Fruit fly (Drosophila melanogaster) whole organism, embryonic: ENCODE measurements around the gene Scox.

ENCODE experiments used
- Blimp-1 ChIP-seq: fragments of 200-800 bp; sonication (Bioruptor generic); optimal IDR thresholded peaks from 3 replicates; lab custom pipeline; 2018; ENCODE audit warnings: missing biosample characterization, missing genetic modification characterization, mild to moderate bottlenecking, moderate library complexity, missing genetic modification reagents
- C15 ChIP-seq: fragments of 200-800 bp; sonication (Bioruptor generic); IDR thresholded peaks from 3 replicates; pipeline ENCODE4 v1.3.6; 2022; ENCODE audit warnings: missing biosample characterization, missing genetic modification characterization
- CG10462 ChIP-seq: fragments of 200-800 bp; sonication (Bioruptor generic); optimal IDR thresholded peaks from 2 replicates; lab custom pipeline; 2016; ENCODE audit warnings: missing biosample characterization, missing genetic modification characterization
- CG17186 ChIP-seq: fragments of 200-800 bp; sonication (Bioruptor generic); optimal IDR thresholded peaks from 3 replicates; lab custom pipeline; 2017; ENCODE audit warnings: missing biosample characterization, missing genetic modification reagents, missing genetic modification characterization
- CG17829 ChIP-seq: fragments of 200-800 bp; optimal IDR thresholded peaks from 2 replicates; lab custom pipeline; 2019; ENCODE audit warnings: missing biosample characterization, mild to moderate bottlenecking, missing genetic modification characterization, moderate library complexity
- CG30403 ChIP-seq: fragments of 200-800 bp; sonication (Bioruptor generic); optimal IDR thresholded peaks from 3 replicates; lab custom pipeline; 2016; ENCODE audit warnings: missing biosample characterization, missing genetic modification characterization
- CG3163 ChIP-seq: fragments of 200-800 bp; sonication (Bioruptor generic); optimal IDR thresholded peaks from 3 replicates; lab custom pipeline; 2016; ENCODE audit warnings: missing biosample characterization, missing genetic modification characterization
- CG3407 ChIP-seq: fragments of 200-800 bp; sonication (Bioruptor generic); optimal IDR thresholded peaks from 2 replicates; lab custom pipeline; 2018; ENCODE audit warnings: missing biosample characterization, mild to moderate bottlenecking, missing genetic modification characterization
- CG4328 ChIP-seq: fragments of 200-800 bp; sonication (Bioruptor generic); optimal IDR thresholded peaks from 3 replicates; lab custom pipeline; 2017; ENCODE audit warnings: missing biosample characterization, missing genetic modification reagents, missing genetic modification characterization
- CG5245 ChIP-seq: fragments of 200-800 bp; sonication (Bioruptor generic); optimal IDR thresholded peaks from 3 replicates; lab custom pipeline; 2016; ENCODE audit warnings: missing biosample characterization, missing genetic modification characterization
- CG6254 ChIP-seq: fragments of 200-800 bp; sonication (Bioruptor generic); optimal IDR thresholded peaks from 3 replicates; lab custom pipeline; 2017; ENCODE audit warnings: mild to moderate bottlenecking, missing biosample characterization, missing genetic modification reagents, missing genetic modification characterization
- CG6765 ChIP-seq: fragments of 200-800 bp; sonication (Bioruptor generic); optimal IDR thresholded peaks from 3 replicates; lab custom pipeline; 2017; ENCODE audit warnings: missing biosample characterization, mild to moderate bottlenecking, missing genetic modification characterization
- CG7745 ChIP-seq: fragments of 200-800 bp; sonication (Bioruptor generic); optimal IDR thresholded peaks from 2 replicates; lab custom pipeline; 2018; ENCODE audit warnings: missing biosample characterization, mild to moderate bottlenecking, missing genetic modification characterization, moderate library complexity
- CG7928 ChIP-seq: fragments of 200-800 bp; sonication (Bioruptor generic); optimal IDR thresholded peaks from 2 replicates; lab custom pipeline; 2017; ENCODE audit warnings: missing biosample characterization, mild to moderate bottlenecking, missing genetic modification characterization
- CG9932 ChIP-seq: fragments of 200-800 bp; sonication (Bioruptor generic); IDR thresholded peaks from 2 replicates; pipeline ENCODE4 v1.3.6; 2022; ENCODE audit warnings: missing biosample characterization, missing genetic modification characterization
- D19B ChIP-seq: fragments of 200-800 bp; sonication (Bioruptor generic); optimal IDR thresholded peaks from 2 replicates; lab custom pipeline; 2017; ENCODE audit warnings: missing biosample characterization, mild to moderate bottlenecking, missing genetic modification characterization
- Dll ChIP-seq: fragments of 200-800 bp; sonication (Bioruptor generic); IDR thresholded peaks from 4 replicates; pipeline ENCODE4 v1.3.6; 2022; ENCODE audit warnings: missing biosample characterization, missing genetic modification characterization; ENCODE audit not compliant: partially characterized antibody
- Doc2 ChIP-seq: fragments of 200-800 bp; sonication (Bioruptor generic); IDR thresholded peaks from 2 replicates; pipeline ENCODE4 v1.3.6; 2022; ENCODE audit warnings: missing biosample characterization, missing genetic modification characterization
- Dp ChIP-seq: fragments of 200-800 bp; sonication (Bioruptor generic); optimal IDR thresholded peaks from 2 replicates; lab custom pipeline; 2018; ENCODE audit warnings: missing biosample characterization, mild to moderate bottlenecking, missing genetic modification characterization, moderate library complexity
- Ets97D ChIP-seq: fragments of 200-800 bp; sonication (Bioruptor generic); optimal IDR thresholded peaks from 3 replicates; lab custom pipeline; 2016; ENCODE audit warnings: missing biosample characterization, missing genetic modification characterization
- Gug ChIP-seq: fragments of 200-800 bp; sonication (Bioruptor generic); IDR thresholded peaks from 4 replicates; pipeline ENCODE4 v1.3.6; 2022; ENCODE audit warnings: missing biosample characterization, missing genetic modification characterization
- Hmr ChIP-seq: fragments of 200-800 bp; sonication (Bioruptor generic); optimal IDR thresholded peaks from 3 replicates; lab custom pipeline; 2017; ENCODE audit warnings: mild to moderate bottlenecking, missing biosample characterization, missing genetic modification reagents, missing genetic modification characterization
- NFAT ChIP-seq: fragments of 200-800 bp; sonication (Bioruptor generic); IDR thresholded peaks from 2 replicates; pipeline ENCODE4 v1.3.6; 2022; ENCODE audit warnings: missing biosample characterization, missing genetic modification characterization
- Sox100B ChIP-seq: fragments of 200-800 bp; sonication (Bioruptor generic); optimal IDR thresholded peaks from 3 replicates; lab custom pipeline; 2018; ENCODE audit warnings: missing biosample characterization, mild to moderate bottlenecking, missing genetic modification characterization
- Xbp1 ChIP-seq: fragments of 200-800 bp; sonication (Bioruptor generic); optimal IDR thresholded peaks from 3 replicates; lab custom pipeline; 2016; ENCODE audit warnings: missing biosample characterization, mild to moderate bottlenecking, missing genetic modification characterization
- ab ChIP-seq: fragments of 200-800 bp; sonication (Bioruptor generic); optimal IDR thresholded peaks from 2 replicates; lab custom pipeline; 2016; ENCODE audit warnings: missing biosample characterization, missing genetic modification characterization
- ac ChIP-seq: fragments of 200-800 bp; sonication (Bioruptor generic); optimal IDR thresholded peaks from 3 replicates; lab custom pipeline; 2017; ENCODE audit warnings: missing biosample characterization, mild to moderate bottlenecking, missing genetic modification characterization
- amos ChIP-seq: fragments of 200-800 bp; sonication (Bioruptor generic); IDR thresholded peaks from 2 replicates; pipeline ENCODE4 v1.3.6; 2022; ENCODE audit warnings: missing biosample characterization, missing genetic modification characterization; ENCODE audit not compliant: partially characterized antibody
- bbx ChIP-seq: fragments of 200-800 bp; sonication (Bioruptor generic); IDR thresholded peaks from 2 replicates; pipeline ENCODE4 v1.3.6; 2022; ENCODE audit warnings: missing biosample characterization, missing genetic modification characterization; ENCODE audit not compliant: partially characterized antibody
- btn ChIP-seq: fragments of 200-800 bp; sonication (Bioruptor generic); optimal IDR thresholded peaks from 2 replicates; lab custom pipeline; 2016; ENCODE audit warnings: missing biosample characterization, missing genetic modification characterization
- ems ChIP-seq: fragments of 200-800 bp; sonication (Bioruptor generic); optimal IDR thresholded peaks from 3 replicates; lab custom pipeline; 2016; ENCODE audit warnings: missing biosample characterization, missing genetic modification characterization
- fu2 ChIP-seq: fragments of 200-800 bp; sonication (Bioruptor generic); optimal IDR thresholded peaks from 2 replicates; lab custom pipeline; 2016; ENCODE audit warnings: missing biosample characterization, missing genetic modification characterization
- gem ChIP-seq: fragments of 200-800 bp; sonication (Bioruptor generic); optimal IDR thresholded peaks from 2 replicates; lab custom pipeline; 2019; ENCODE audit warnings: missing biosample characterization, mild to moderate bottlenecking, missing genetic modification characterization, moderate library complexity
- gro ChIP-seq: fragments of 200-800 bp; sonication (Bioruptor generic); optimal IDR thresholded peaks from 2 replicates; lab custom pipeline; 2016; ENCODE audit warnings: missing biosample characterization, missing genetic modification characterization
- gsb-n ChIP-seq: fragments of 200-800 bp; sonication (Bioruptor generic); optimal IDR thresholded peaks from 3 replicates; lab custom pipeline; 2018; ENCODE audit warnings: missing biosample characterization, mild to moderate bottlenecking, missing genetic modification characterization
- jigr1 ChIP-seq: fragments of 200-800 bp; sonication (Bioruptor generic); IDR thresholded peaks from 3 replicates; pipeline ENCODE4 v1.3.6; 2022; ENCODE audit warnings: missing biosample characterization, missing genetic modification characterization
- lbe ChIP-seq: fragments of 200-800 bp; sonication (Bioruptor generic); optimal IDR thresholded peaks from 2 replicates; lab custom pipeline; 2016; ENCODE audit warnings: missing biosample characterization, mild to moderate bottlenecking, missing genetic modification characterization
- nerfin-1 ChIP-seq: fragments of 200-800 bp; sonication (Bioruptor generic); optimal IDR thresholded peaks from 3 replicates; lab custom pipeline; 2019; ENCODE audit warnings: missing biosample characterization, mild to moderate bottlenecking, missing genetic modification characterization, moderate library complexity
- nerfin-2 ChIP-seq: fragments of 200-800 bp; sonication (Bioruptor generic); IDR thresholded peaks from 2 replicates; pipeline ENCODE4 v1.3.6; 2022; ENCODE audit warnings: missing biosample characterization, missing genetic modification characterization; ENCODE audit not compliant: partially characterized antibody
- oc ChIP-seq: fragments of 200-800 bp; sonication (Bioruptor generic); optimal IDR thresholded peaks from 2 replicates; lab custom pipeline; 2018; ENCODE audit warnings: missing biosample characterization, mild to moderate bottlenecking, missing genetic modification characterization, moderate library complexity
- pb ChIP-seq: fragments of 200-800 bp; sonication (Bioruptor generic); optimal IDR thresholded peaks from 3 replicates; lab custom pipeline; 2016; ENCODE audit warnings: missing biosample characterization, missing genetic modification characterization
- pfk ChIP-seq: fragments of 200-800 bp; sonication (Bioruptor generic); optimal IDR thresholded peaks from 2 replicates; lab custom pipeline; 2018; ENCODE audit warnings: missing biosample characterization, mild to moderate bottlenecking, missing genetic modification characterization, moderate library complexity
- pnt ChIP-seq: fragments of 200-800 bp; sonication (Bioruptor generic); optimal IDR thresholded peaks from 3 replicates; lab custom pipeline; 2016; ENCODE audit warnings: missing biosample characterization, missing genetic modification characterization
- pum ChIP-seq: fragments of 200-800 bp; sonication (Bioruptor generic); optimal IDR thresholded peaks from 2 replicates; lab custom pipeline; 2016; ENCODE audit warnings: missing biosample characterization, missing genetic modification characterization
- pzg ChIP-seq: fragments of 200-800 bp; sonication (Bioruptor generic); optimal IDR thresholded peaks from 3 replicates; lab custom pipeline; 2018; ENCODE audit warnings: missing biosample characterization, mild to moderate bottlenecking, missing genetic modification characterization, moderate library complexity
- repo ChIP-seq: fragments of 200-800 bp; sonication (Bioruptor generic); optimal IDR thresholded peaks from 2 replicates; lab custom pipeline; 2016; ENCODE audit warnings: missing biosample characterization, missing genetic modification characterization
- row ChIP-seq: fragments of 200-800 bp; sonication (Bioruptor generic); IDR thresholded peaks from 3 replicates; pipeline ENCODE4 v1.3.6; 2022; ENCODE audit warnings: missing biosample characterization, missing genetic modification characterization
- seq ChIP-seq: fragments of 200-800 bp; sonication (Bioruptor generic); IDR thresholded peaks from 2 replicates; pipeline ENCODE4 v1.3.6; 2022; ENCODE audit warnings: missing biosample characterization, missing genetic modification characterization
- sna ChIP-seq: fragments of 200-800 bp; sonication (Bioruptor generic); IDR thresholded peaks from 2 replicates; pipeline ENCODE4 v1.3.6; 2022; ENCODE audit warnings: missing biosample characterization, missing genetic modification characterization; ENCODE audit not compliant: partially characterized antibody
- ssp ChIP-seq: fragments of 200-800 bp; sonication (Bioruptor generic); IDR thresholded peaks from 2 replicates; pipeline ENCODE4 v1.3.6; 2022; ENCODE audit warnings: missing biosample characterization, missing genetic modification characterization
- yki ChIP-seq: fragments of >200 bp; optimal IDR thresholded peaks from 3 replicates; lab custom pipeline; 2018

Scox gene

dm6 chr2L:5010784-5011260 is 42.1 kb upstream of the Scox start, which contains the start of the genes CG31917, Tfb5 and SelT (continued):
- TF ChIP-seq NFAT (GFP tag; lab: Robert Waterston, UW) = no peak
- peak; percentile 70 for TF ChIP-seq sna (GFP tag; lab: Robert Waterston, UW)
- no peak for TF ChIP-seq CG7745 (tag; lab: Kevin White, UChicago)
- no peak for TF ChIP-seq CG5245
- peak; percentile 78 for TF ChIP-seq CG9932 (GFP tag; lab: Robert Waterston, UW)
- no peak for TF ChIP-seq gem
- peak; percentile 45 for TF ChIP-seq nerfin-1 (tag; lab: Kevin White, UChicago)
- no peak for TF ChIP-seq D19B (GFP tag; lab: Kevin White, UChicago)
- peak; percentile 89 for TF ChIP-seq Dll (GFP tag; lab: Robert Waterston, UW)
- peak; percentile 95 for TF ChIP-seq row (GFP tag; lab: Robert Waterston, UW)
- peak; percentile 83 for TF ChIP-seq pzg
- no peak for TF ChIP-seq Blimp-1
- TF ChIP-seq oc (tag; lab: Kevin White, UChicago) = no peak
- no peak for TF ChIP-seq jigr1
- no peak for TF ChIP-seq CG3407 (GFP tag; lab: Kevin White, UChicago)
- TF ChIP-seq yki = peak; percentile 52
- TF ChIP-seq fu2 (GFP tag; lab: Kevin White, UChicago) = peak; percentile 59
- peak; percentile 64 for TF ChIP-seq amos (GFP tag; lab: Robert Waterston, UW)
- TF ChIP-seq nerfin-2 (GFP tag; lab: Robert Waterston, UW) = peak; percentile 37; the same call in 1 of the 2 replicates
- TF ChIP-seq Doc2 (GFP tag; lab: Robert Waterston, UW) = no peak
- TF ChIP-seq pum (GFP tag; lab: Kevin White, UChicago) = peak; percentile 15
- peak; percentile 73 for TF ChIP-seq Hmr (GFP tag; lab: Kevin White, UChicago)
- TF ChIP-seq CG6765 (GFP tag; lab: Kevin White, UChicago) = no peak
- TF ChIP-seq CG6254 (GFP tag; lab: Kevin White, UChicago) = no peak
- TF ChIP-seq CG17829 (tag; lab: Kevin White, UChicago) = peak; percentile 63
- TF ChIP-seq gro (GFP tag; lab: Kevin White, UChicago) = peak; percentile 45
- TF ChIP-seq seq = no peak
- no peak for TF ChIP-seq gsb-n (tag; lab: Kevin White, UChicago)
- TF ChIP-seq CG3163 (GFP tag; lab: Kevin White, UChicago) = peak; percentile 2
- TF ChIP-seq ac (GFP tag; lab: Kevin White, UChicago) = no peak
- TF ChIP-seq bbx = peak; percentile 39; the same call in 1 of the 2 replicates
- no peak for TF ChIP-seq pnt (GFP tag; lab: Kevin White, UChicago)
- 0 out of 2 replicates have a peak, but pooled peaks have one; percentile 23 for TF ChIP-seq ssp (GFP tag; lab: Robert Waterston, UW)
- TF ChIP-seq Xbp1 (GFP tag; lab: Kevin White, UChicago) = peak; percentile 65
- peak; percentile 8 for TF ChIP-seq ems
- no peak for TF ChIP-seq Sox100B (GFP tag; lab: Kevin White, UChicago)
- TF ChIP-seq Gug (GFP tag; lab: Robert Waterston, UW) = no peak
- TF ChIP-seq Ets97D (GFP tag; lab: Kevin White, UChicago) = peak; percentile 65
- peak; percentile 48 for TF ChIP-seq lbe (GFP tag; lab: Kevin White, UChicago)
- peak; percentile 46 for TF ChIP-seq CG7928 (GFP tag; lab: Kevin White, UChicago)
- no peak for TF ChIP-seq pfk (GFP tag; lab: Kevin White, UChicago)
- TF ChIP-seq pb (GFP tag; lab: Kevin White, UChicago) = no peak
- TF ChIP-seq repo (GFP tag; lab: Kevin White, UChicago) = peak; percentile 35
- peak; percentile 20 for TF ChIP-seq Dp
- TF ChIP-seq CG17186 (GFP tag; lab: Kevin White, UChicago) = no peak
- TF ChIP-seq ab (GFP tag; lab: Kevin White, UChicago) = no peak
- peak; percentile 12 for TF ChIP-seq CG10462 (GFP tag; lab: Kevin White, UChicago)
- TF ChIP-seq CG4328 (GFP tag; lab: Kevin White, UChicago) = peak; percentile 5
- no peak for TF ChIP-seq C15 (GFP tag; lab: Robert Waterston, UW)
- peak; percentile 77 for TF ChIP-seq CG30403 (GFP tag; lab: Kevin White, UChicago)
- TF ChIP-seq btn (GFP tag; lab: Kevin White, UChicago) = no peak
